Worm (Caenorhabditis elegans) whole organism, L2 larva: Measurements from ENCODE around the gene cin-4.

Source experiments
- Y55F3AM.14 ChIP-seq: fragments of 200-800 bp; sonication (Bioruptor generic); optimal IDR thresholded peaks from 2 replicates; lab custom pipeline; 2018; ENCODE audit warnings: mild to moderate bottlenecking, missing genetic modification characterization, missing compliant biosample characterization
- ZK546.5 ChIP-seq: sonication (generic microtip); optimal IDR thresholded peaks from 2 replicates; lab custom pipeline; 2017; ENCODE audit warnings: missing biosample characterization, missing genetic modification characterization
- aly-2 ChIP-seq: fragments of 150-350 bp; optimal IDR thresholded peaks from 2 replicates; lab custom pipeline; 2014; ENCODE audit warnings: missing biosample characterization, missing genetic modification characterization
- ama-1 ChIP-seq: fragments of 150-350 bp; optimal IDR thresholded peaks from 2 replicates; lab custom pipeline; 2018; ENCODE audit warnings: inconsistent platforms
- blmp-1 ChIP-seq: sonication (generic microtip); optimal IDR thresholded peaks from 2 replicates; lab custom pipeline; 2017; ENCODE audit warnings: missing genetic modification characterization, mild to moderate bottlenecking, missing compliant biosample characterization, antibody characterized with exemption, moderate library complexity; ENCODE audit not compliant: insufficient read depth
- elt-1 ChIP-seq: fragments of 150-350 bp; optimal IDR thresholded peaks from 2 replicates; lab custom pipeline; 2014; ENCODE audit warnings: missing biosample characterization, missing genetic modification characterization
- fos-1 ChIP-seq: fragments of 150-350 bp; optimal IDR thresholded peaks from 2 replicates; lab custom pipeline; 2014; ENCODE audit warnings: missing biosample characterization, missing genetic modification characterization
- lin-11 ChIP-seq: fragments of 150-350 bp; sonication (generic microtip); optimal IDR thresholded peaks from 2 replicates; lab custom pipeline; 2014; ENCODE audit warnings: missing biosample characterization, missing genetic modification characterization, inconsistent platforms, mixed read lengths
- lin-13 ChIP-seq: fragments of 150-350 bp; optimal IDR thresholded peaks from 2 replicates; lab custom pipeline; 2014; ENCODE audit warnings: missing biosample characterization, missing genetic modification reagents, missing genetic modification characterization
- nhr-10 ChIP-seq: sonication (generic microtip); optimal IDR thresholded peaks from 2 replicates; lab custom pipeline; 2017; ENCODE audit warnings: missing biosample characterization, missing genetic modification characterization
- nhr-129 ChIP-seq: fragments of 150-350 bp; optimal IDR thresholded peaks from 2 replicates; lab custom pipeline; 2014; ENCODE audit warnings: missing biosample characterization, missing genetic modification characterization
- sma-3 ChIP-seq: sonication (generic microtip); optimal IDR thresholded peaks from 2 replicates; lab custom pipeline; 2016; ENCODE audit warnings: missing genetic modification reagents, missing genetic modification characterization, missing compliant biosample characterization
- zag-1 ChIP-seq: fragments of 150-350 bp; optimal IDR thresholded peaks from 2 replicates; lab custom pipeline; 2014; ENCODE audit warnings: missing biosample characterization, missing genetic modification characterization
- ztf-11 ChIP-seq: sonication (generic microtip); optimal IDR thresholded peaks from 2 replicates; lab custom pipeline; 2017; ENCODE audit warnings: missing biosample characterization, missing genetic modification characterization

DNA sequence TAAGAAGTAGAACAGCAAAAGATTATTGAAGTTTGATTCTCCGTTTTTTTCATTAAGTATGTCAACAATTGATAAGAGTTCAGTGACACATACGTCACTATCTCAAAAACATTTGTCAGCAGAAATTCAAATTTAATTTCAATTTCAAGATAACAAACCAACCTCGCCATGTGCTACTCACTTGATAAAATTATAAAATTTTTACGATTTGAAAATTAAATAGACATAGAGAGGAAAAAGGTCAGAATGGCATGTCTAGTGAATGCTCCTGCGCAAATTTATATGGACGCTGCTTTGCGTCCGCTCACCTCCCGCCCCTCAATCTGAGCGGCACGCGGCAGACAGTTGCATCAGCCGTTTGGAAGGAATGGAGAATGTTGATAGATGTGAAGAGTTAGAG is 22.1 kb downstream of the cin-4 start:
- TF ChIP-seq aly-2 (no peak), fos-1 (peak; percentile 83), ztf-11 (tag; lab: Kevin White, UChicago) (no peak), ama-1 (lab: Kevin White, UChicago) (no peak), blmp-1 (tag; lab: Kevin White, UChicago) (no peak), lin-13 (no peak), elt-1 (tag; lab: Kevin White, UChicago) (no peak), zag-1 (tag; lab: Kevin White, UChicago) (no peak), Y55F3AM.14 (GFP tag; lab: Kevin White, UChicago) (no peak), sma-3 (GFP tag; lab: Kevin White, UChicago) (peak; percentile 14), ZK546.5 (no peak), nhr-129 (tag; lab: Kevin White, UChicago) (peak; percentile 76), nhr-10 (tag; lab: Kevin White, UChicago) (no peak), lin-11 (tag; lab: Kevin White, UChicago) (no peak)
